Worm (Caenorhabditis elegans) whole organism, L4 larva: Measurements from ENCODE around the gene Y50E8A.5.

Source experiments
- F37D6.2 ChIP-seq: sonication (generic microtip); optimal IDR thresholded peaks from 2 replicates; lab custom pipeline; 2016; ENCODE audit warnings: mild to moderate bottlenecking, missing genetic modification characterization, missing compliant biosample characterization
- F44E2.7 ChIP-seq: fragments of 200-800 bp; sonication (Bioruptor generic); IDR thresholded peaks from 2 replicates; pipeline ENCODE4 v2.1.2; 2022; ENCODE audit warnings: missing genetic modification characterization, missing compliant biosample characterization
- F49E8.2 ChIP-seq: sonication (generic microtip); optimal IDR thresholded peaks from 2 replicates; lab custom pipeline; 2016; ENCODE audit warnings: missing compliant biosample characterization, mild to moderate bottlenecking, missing genetic modification characterization, borderline replicate concordance
- R02D3.7 ChIP-seq: fragments of 150-350 bp; sonication (generic microtip); optimal IDR thresholded peaks from 3 replicates; lab custom pipeline; 2014; ENCODE audit warnings: missing biosample characterization, missing genetic modification characterization
- T20F7.1 ChIP-seq: fragments of 200-800 bp; sonication (Bioruptor generic); optimal IDR thresholded peaks from 2 replicates; lab custom pipeline; 2018; ENCODE audit warnings: mild to moderate bottlenecking, missing genetic modification characterization, missing compliant biosample characterization
- arid-1 ChIP-seq: fragments of 200-800 bp; sonication (Bioruptor generic); conservative IDR thresholded peaks from 2 replicates; pipeline ENCODE4 v1.3.6; 2022; ENCODE audit warnings: missing genetic modification reagents, missing genetic modification characterization, missing compliant biosample characterization
- ceh-20 ChIP-seq: fragments of 200-800 bp; sonication (Bioruptor generic); IDR thresholded peaks from 2 replicates; pipeline ENCODE4 v1.3.6; 2022; ENCODE audit warnings: missing genetic modification reagents, missing genetic modification characterization, missing compliant biosample characterization
- ces-1 ChIP-seq: fragments of 150-350 bp; sonication (generic microtip); optimal IDR thresholded peaks from 4 replicates; lab custom pipeline; 2014; ENCODE audit warnings: missing biosample characterization, missing genetic modification reagents, missing genetic modification characterization
- cey-2 ChIP-seq: sonication (generic microtip); optimal IDR thresholded peaks from 3 replicates; lab custom pipeline; 2017; ENCODE audit warnings: missing genetic modification characterization, mild to moderate bottlenecking, missing compliant biosample characterization, antibody characterized with exemption, borderline replicate concordance; ENCODE audit not compliant: insufficient read depth
- daf-16 ChIP-seq, 3 experiments: sonication (generic microtip); optimal IDR thresholded peaks; 2 replicates each; lab custom pipeline; 2016 to 2017; ENCODE audit warnings: missing genetic modification characterization in 3 of 3, missing genetic modification reagents in 3 of 3, mild to moderate bottlenecking in 2 of 3, missing compliant biosample characterization in 2 of 3, missing biosample characterization in 1 of 3, moderate library complexity in 1 of 3
- dmd-6 ChIP-seq: fragments of 200-800 bp; sonication (Bioruptor generic); IDR thresholded peaks from 2 replicates; pipeline ENCODE4 v1.3.6; 2022; ENCODE audit warnings: missing genetic modification reagents, missing genetic modification characterization, missing compliant biosample characterization
- dmd-9 ChIP-seq: fragments of 200-800 bp; sonication (Bioruptor generic); IDR thresholded peaks from 2 replicates; pipeline ENCODE4 v1.3.6; 2022; ENCODE audit warnings: missing genetic modification reagents, missing genetic modification characterization, missing compliant biosample characterization
- dpl-1 ChIP-seq: fragments of 150-350 bp; optimal IDR thresholded peaks from 2 replicates; lab custom pipeline; 2014; ENCODE audit warnings: missing biosample characterization, missing genetic modification reagents, missing genetic modification characterization
- egl-43 ChIP-seq: fragments of 200-800 bp; sonication (Bioruptor generic); IDR thresholded peaks from 2 replicates; pipeline ENCODE4 v1.3.6; 2022; ENCODE audit warnings: missing genetic modification reagents, missing genetic modification characterization, missing compliant biosample characterization
- fkh-10 ChIP-seq: fragments of 150-350 bp; optimal IDR thresholded peaks from 2 replicates; lab custom pipeline; 2014; ENCODE audit warnings: missing biosample characterization, missing genetic modification reagents, missing genetic modification characterization
- fos-1 ChIP-seq: fragments of 150-350 bp; optimal IDR thresholded peaks from 2 replicates; lab custom pipeline; 2014; ENCODE audit warnings: missing biosample characterization, missing genetic modification characterization
- hif-1 ChIP-seq, 2 experiments: sonication (generic microtip); optimal IDR thresholded peaks; 2 replicates each; lab custom pipeline; 2016 to 2017; ENCODE audit warnings: missing compliant biosample characterization in 2 of 2, missing genetic modification characterization in 2 of 2, missing genetic modification reagents in 2 of 2, missing genotype in 2 of 2, mild to moderate bottlenecking in 1 of 2
- jun-1 ChIP-seq: fragments of 150-350 bp; optimal IDR thresholded peaks from 2 replicates; lab custom pipeline; 2014; ENCODE audit warnings: missing biosample characterization, missing genetic modification reagents, missing genetic modification characterization
- lim-7 ChIP-seq: fragments of 200-800 bp; sonication (Bioruptor generic); IDR thresholded peaks from 2 replicates; pipeline ENCODE4 v1.3.6; 2022; ENCODE audit warnings: missing genetic modification characterization, missing compliant biosample characterization
- madf-9 ChIP-seq: fragments of 200-800 bp; sonication (Bioruptor generic); conservative IDR thresholded peaks from 2 replicates; pipeline ENCODE4 v1.3.6; 2022; ENCODE audit warnings: missing genetic modification reagents, missing genetic modification characterization, missing compliant biosample characterization
- mes-2 ChIP-seq: sonication (generic microtip); optimal IDR thresholded peaks from 2 replicates; lab custom pipeline; 2016; ENCODE audit warnings: missing genotype, mild to moderate bottlenecking, missing genetic modification characterization, missing compliant biosample characterization; ENCODE audit not compliant: poor library complexity, severe bottlenecking
- nhr-111 ChIP-seq: fragments of 200-800 bp; sonication (Bioruptor generic); optimal IDR thresholded peaks from 2 replicates; lab custom pipeline; 2018; ENCODE audit warnings: mild to moderate bottlenecking, missing genetic modification characterization, missing compliant biosample characterization
- nhr-237 ChIP-seq: sonication (generic microtip); optimal IDR thresholded peaks from 2 replicates; lab custom pipeline; 2017; ENCODE audit warnings: missing biosample characterization, missing genetic modification characterization
- nhr-25 ChIP-seq: sonication (generic microtip); optimal IDR thresholded peaks from 2 replicates; lab custom pipeline; 2017; ENCODE audit warnings: missing genetic modification characterization, mild to moderate bottlenecking, missing compliant biosample characterization, antibody characterized with exemption, moderate library complexity, borderline replicate concordance; ENCODE audit not compliant: insufficient read depth
- nhr-28 ChIP-seq: fragments of 150-350 bp; optimal IDR thresholded peaks from 2 replicates; lab custom pipeline; 2014; ENCODE audit warnings: missing biosample characterization, missing genetic modification characterization
- nhr-76 ChIP-seq: fragments of 150-350 bp; optimal IDR thresholded peaks from 2 replicates; lab custom pipeline; 2014; ENCODE audit warnings: missing biosample characterization, missing genetic modification characterization
- nhr-77 ChIP-seq: fragments of 150-350 bp; optimal IDR thresholded peaks from 2 replicates; lab custom pipeline; 2014; ENCODE audit warnings: missing biosample characterization, missing genetic modification characterization
- sdz-12 ChIP-seq: fragments of 200-800 bp; sonication (Bioruptor generic); optimal IDR thresholded peaks from 2 replicates; lab custom pipeline; 2018; ENCODE audit warnings: mild to moderate bottlenecking, missing genetic modification characterization, missing compliant biosample characterization
- unc-62 ChIP-seq, 3 experiments: fragments of 150-350 bp in 1 of 3; sonication (generic microtip); optimal IDR thresholded peaks in 2 of 3; peaks in 1 of 3; 1 replicate in 1 of 3; 2 replicates in 2 of 3; lab custom pipeline; 2014 to 2017; ENCODE audit warnings: missing biosample characterization in 3 of 3, missing genetic modification characterization in 3 of 3, missing genetic modification reagents in 3 of 3, missing genotype in 1 of 3
- vab-7 ChIP-seq: fragments of 200-800 bp; sonication (Bioruptor generic); IDR thresholded peaks from 2 replicates; pipeline ENCODE4 v1.3.6; 2022; ENCODE audit warnings: missing genetic modification reagents, missing genetic modification characterization, missing compliant biosample characterization
- zip-2 ChIP-seq: fragments of 150-350 bp; optimal IDR thresholded peaks from 2 replicates; lab custom pipeline; 2014; ENCODE audit warnings: missing biosample characterization, missing genetic modification characterization

Gene Y50E8A.5

DNA sequence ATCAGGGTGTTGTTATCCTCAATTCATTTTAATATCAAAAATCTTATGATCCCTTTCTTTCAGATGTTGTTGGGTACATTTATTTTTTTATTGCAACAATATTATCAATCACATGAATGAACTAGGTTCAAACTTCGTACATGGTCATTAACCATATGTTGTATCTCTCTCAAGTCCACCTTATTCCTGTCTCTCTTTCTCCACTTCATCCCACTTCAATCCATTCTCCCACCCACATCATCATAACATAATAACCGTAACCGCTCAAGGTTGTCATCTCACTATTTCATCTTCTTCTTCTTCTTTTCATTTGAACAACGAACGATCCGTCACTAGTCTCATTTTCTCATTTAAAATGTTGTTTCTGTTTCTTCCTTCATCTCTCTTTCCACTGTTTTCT is 11.3 kb downstream of the Y50E8A.5 start (continued):
- no peak for TF ChIP-seq hif-1 (tag; optimal IDR thresholded peaks at IDR 0.05; lab: Kevin White, UChicago)
- TF ChIP-seq egl-43 (GFP tag; lab: Robert Waterston, UW): no peak
- TF ChIP-seq nhr-77 (tag; lab: Kevin White, UChicago): no peak
- no peak for TF ChIP-seq lim-7
- TF ChIP-seq nhr-111 (GFP tag; lab: Kevin White, UChicago): no peak
- TF ChIP-seq dpl-1 (GFP tag; lab: Kevin White, UChicago): no peak
- TF ChIP-seq fos-1: no peak
- TF ChIP-seq dmd-6: peak; percentile 51
- no peak for TF ChIP-seq T20F7.1 (GFP tag; lab: Kevin White, UChicago)

DNA sequence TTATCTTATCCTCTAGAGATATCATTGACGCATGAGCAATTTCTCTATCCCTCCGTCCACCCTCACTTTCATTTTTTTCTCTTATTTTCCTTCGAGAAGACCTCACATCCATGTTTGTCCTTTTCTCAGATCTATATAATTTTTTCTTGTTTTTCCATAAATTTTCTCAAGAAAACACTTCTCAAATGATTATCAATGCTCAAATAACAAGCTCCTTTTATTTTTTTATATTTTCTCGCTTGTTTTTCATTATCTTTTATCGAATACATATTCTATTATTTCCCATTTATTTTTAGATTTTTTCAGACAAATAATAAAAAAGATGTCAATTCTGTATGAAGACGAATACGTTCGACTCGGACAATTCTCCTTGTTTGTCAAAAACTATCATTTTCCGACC is 13.7 kb downstream of the Y50E8A.5 start, which contains the start of gene R08A2.7:
Gene R08A2.7, plus strand, starts transcription at position 301 of the 400 bp plus-strand sequence.
- TF ChIP-seq unc-62 (GFP tag; optimal IDR thresholded peaks at IDR 0.05 in 1 of 2; lab: Kevin White, UChicago) (peak in 1 of 2 experiments; percentile 61), unc-62 (tag; optimal IDR thresholded peaks at IDR 0.05; lab: Kevin White, UChicago) (no peak), ces-1 (GFP tag; lab: Kevin White, UChicago) (no peak)

DNA sequence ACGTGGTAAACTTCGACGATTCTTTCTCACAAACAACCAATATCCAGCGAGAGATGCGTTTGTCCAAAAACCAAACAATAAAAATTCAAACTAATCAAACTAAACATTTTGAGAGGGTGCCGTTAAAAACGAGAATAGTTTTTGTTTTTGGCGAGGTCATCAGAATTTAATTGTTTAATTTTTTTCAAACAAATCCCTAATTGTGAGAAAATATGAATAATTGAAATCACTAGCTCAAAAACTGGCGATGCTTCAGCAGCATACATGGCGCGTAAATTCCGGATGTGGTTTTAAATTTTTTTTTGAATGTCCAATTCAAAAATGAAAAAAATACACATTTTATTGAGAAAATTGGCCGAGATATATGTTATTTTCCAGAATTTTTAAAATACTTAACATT is 17.3 kb downstream of the Y50E8A.5 start, which contains the start of gene R08A2.1:
Gene R08A2.1, minus strand, starts transcription at position 101 of the 400 bp plus-strand sequence.
- no peak for TF ChIP-seq cey-2

DNA sequence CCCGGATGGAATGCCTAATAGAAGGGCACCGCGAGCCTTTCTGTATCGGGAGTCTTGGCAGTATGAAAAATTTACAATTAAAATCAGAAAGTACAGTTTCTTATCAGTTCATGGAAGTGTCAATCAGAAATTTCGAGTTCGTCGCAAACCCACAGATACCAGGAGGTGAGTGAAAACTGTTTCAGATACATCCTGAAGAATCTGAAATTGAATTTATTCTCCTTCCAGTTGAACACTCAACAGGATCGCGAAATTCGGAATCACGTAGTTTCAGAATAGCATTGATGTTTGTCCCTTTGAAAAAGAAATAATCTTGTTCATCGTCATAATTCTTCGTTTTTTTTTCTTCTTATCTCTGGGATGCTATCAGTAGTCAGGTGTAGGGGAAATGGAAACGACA is 20.6 kb downstream of the Y50E8A.5 start, which contains the start of gene fbxa-147:
Gene fbxa-147, plus strand, starts transcription at position 386 of the 400 bp plus-strand sequence.
- TF ChIP-seq F44E2.7 (GFP tag; lab: Robert Waterston, UW) (no peak), nhr-237 (tag; lab: Kevin White, UChicago) (no peak), nhr-76 (tag; lab: Kevin White, UChicago) (no peak), ces-1 (GFP tag; lab: Kevin White, UChicago) (no peak), zip-2 (tag; lab: Kevin White, UChicago) (no peak), fkh-10 (GFP tag; lab: Kevin White, UChicago) (no peak), sdz-12 (GFP tag; lab: Kevin White, UChicago) (no peak), daf-16 (GFP tag; optimal IDR thresholded peaks at IDR 0.05; lab: Kevin White, UChicago) (no peak), daf-16 (tag; optimal IDR thresholded peaks at IDR 0.05; lab: Kevin White, UChicago) (no peak), madf-9 (GFP tag; lab: Robert Waterston, UW) (no peak), vab-7 (GFP tag; lab: Robert Waterston, UW) (no peak), dmd-6 (peak; percentile 32), nhr-28 (tag; lab: Kevin White, UChicago) (peak; percentile 35)

- no peak for TF ChIP-seq dmd-9
- no peak for TF ChIP-seq vab-7 (GFP tag; lab: Robert Waterston, UW)
- no peak for TF ChIP-seq ceh-20 (GFP tag; lab: Robert Waterston, UW)
- TF ChIP-seq mes-2 (tag; lab: Kevin White, UChicago): no peak
- no peak for TF ChIP-seq ces-1 (GFP tag; lab: Kevin White, UChicago)
- TF ChIP-seq F37D6.2 (tag; lab: Kevin White, UChicago): no peak
- no peak for TF ChIP-seq nhr-237 (tag; lab: Kevin White, UChicago)
- no peak for TF ChIP-seq nhr-77 (tag; lab: Kevin White, UChicago)
- TF ChIP-seq jun-1 (tag; lab: Kevin White, UChicago): no peak
- TF ChIP-seq nhr-25: no peak
- TF ChIP-seq arid-1 (GFP tag; lab: Robert Waterston, UW): no peak
- TF ChIP-seq sdz-12 (GFP tag; lab: Kevin White, UChicago): no peak
- no peak for TF ChIP-seq R02D3.7 (tag; lab: Kevin White, UChicago)
- TF ChIP-seq F49E8.2 (tag; lab: Kevin White, UChicago): no peak
Observed at ce11 chrV:14715608-14716007, 21.1 kb downstream of the Y50E8A.5 start, which contains the start of gene R08A2.2. TSS of gene R08A2.2 (minus strand) at chrV:14715708.
